Fruit fly (Drosophila melanogaster): ENCODE results near the gene mnb.

- no peak for TF ChIP-seq h (optimal IDR thresholded peaks at IDR 0.05)
- TF ChIP-seq Sin3A (optimal IDR thresholded peaks at IDR 0.05): no peak
- no peak for TF ChIP-seq psq (optimal IDR thresholded peaks at IDR 0.05)
Observed at dm6 chrX:17910606-17910940, 23.6 kb upstream of the mnb start.

All from Kc167 (cell line).